Worm (Caenorhabditis elegans) whole organism, L4/young adult: ENCODE measurements around the gene ceh-82.

Experiments
- W03F9.2 ChIP-seq: fragments of 150-350 bp; optimal IDR thresholded peaks from 2 replicates; lab custom pipeline; 2014; ENCODE audit warnings: missing biosample characterization, missing genetic modification characterization
- dao-5 ChIP-seq: sonication (generic microtip); optimal IDR thresholded peaks from 2 replicates; lab custom pipeline; 2016; ENCODE audit warnings: missing genotype, missing genetic modification characterization, moderate library complexity, missing compliant biosample characterization
- him-1 ChIP-seq: sonication (generic microtip); optimal IDR thresholded peaks from 2 replicates; lab custom pipeline; 2016; ENCODE audit warnings: missing genotype, missing genetic modification reagents, missing genetic modification characterization, missing compliant biosample characterization

ce11 chrII:1782474-1782873, 50.4 kb downstream of the ceh-82 start, which contains the start of gene math-4:
- TF ChIP-seq dao-5 (tag; lab: Kevin White, UChicago) (no peak), him-1 (no peak), W03F9.2 (no peak)
